Comparison of ENCODE assay signal across 3 worm cellular contexts in the genomic region with DNA sequence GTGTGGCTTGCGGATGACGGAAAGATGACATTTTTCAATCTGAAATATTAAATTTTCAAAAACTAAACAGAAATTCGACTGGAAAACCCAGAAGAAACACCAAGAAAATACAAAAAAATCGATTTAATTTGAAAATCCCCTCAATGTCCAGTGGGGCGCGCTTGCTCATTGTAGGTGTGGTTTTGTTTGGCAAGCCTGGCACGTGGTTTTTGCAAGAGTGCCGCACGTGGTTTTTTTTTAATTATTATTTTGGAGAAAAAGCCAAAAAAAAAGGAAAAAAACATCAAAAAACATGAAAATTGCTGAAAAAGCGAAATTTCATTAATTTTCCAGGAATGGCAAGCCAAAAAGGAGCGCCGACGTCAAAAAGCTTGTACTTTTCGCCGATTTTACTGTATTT.
A peak's percentile ranks its signal among the peaks of the same experiment; 100 is the strongest.
TF ChIP-seq lines count a peak whose summit lies in the region.

Gene swsn-3, minus strand, starts transcription at position 45 of the 400 bp plus-strand sequence.

TF ChIP-seq in whole organism, L1 larva, 84 proteins besides CTCF, POLR2A, EP300 and RAD21 (continued from another document and continues in another):
- TF ChIP-seq lin-13 (GFP tag; optimal IDR thresholded peaks at IDR 0.05; lab: Kevin White, UChicago) (peak; percentile 88), grh-1 (GFP tag; IDR thresholded peaks at IDR 0.05; lab: Robert Waterston, UW) (peak; percentile 70), tbx-2 (tag; optimal IDR thresholded peaks at IDR 0.05; lab: Kevin White, UChicago) (peak; percentile 89), fkh-4 (tag; optimal IDR thresholded peaks at IDR 0.05; lab: Kevin White, UChicago; ENCODE audit: borderline replicate concordance) (peak; percentile 44), aly-2 (tag; optimal IDR thresholded peaks at IDR 0.05; lab: Kevin White, UChicago) (peak; percentile 48), hpl-2 (GFP tag; optimal IDR thresholded peaks at IDR 0.05; lab: Kevin White, UChicago) (peak; percentile 83), tlp-1 (tag; optimal IDR thresholded peaks at IDR 0.05; lab: Kevin White, UChicago) (no peak), mdl-1 (tag; optimal IDR thresholded peaks at IDR 0.05; lab: Kevin White, UChicago) (peak in 1 of 2 experiments; percentile 82), egl-13 (tag; optimal IDR thresholded peaks at IDR 0.05; lab: Kevin White, UChicago) (peak; percentile 70), alr-1 (tag; optimal IDR thresholded peaks at IDR 0.05; lab: Kevin White, UChicago; ENCODE audit: borderline replicate concordance) (no peak), nhr-76 (tag; optimal IDR thresholded peaks at IDR 0.05; lab: Kevin White, UChicago) (peak; percentile 33), aha-1 (tag; optimal IDR thresholded peaks at IDR 0.05; lab: Kevin White, UChicago) (no peak), lir-3 (tag; optimal IDR thresholded peaks at IDR 0.05; lab: Kevin White, UChicago; ENCODE audit: poor library complexity) (no peak), C34B4.2 (tag; optimal IDR thresholded peaks at IDR 0.05; lab: Kevin White, UChicago) (no peak), unc-98 (GFP tag; IDR thresholded peaks at IDR 0.05; lab: Robert Waterston, UW) (peak; percentile 40; the same call in 1 of the 2 replicates), dsc-1 (tag; optimal IDR thresholded peaks at IDR 0.05; lab: Kevin White, UChicago) (peak; percentile 91), mab-9 (GFP tag; IDR thresholded peaks at IDR 0.05; lab: Robert Waterston, UW) (no peak), pag-3 (tag; optimal IDR thresholded peaks at IDR 0.05; lab: Kevin White, UChicago; ENCODE audit: borderline replicate concordance, insufficient read depth) (no peak), vab-15 (tag; optimal IDR thresholded peaks at IDR 0.05; lab: Kevin White, UChicago) (no peak), unc-86 (tag; optimal IDR thresholded peaks at IDR 0.05; lab: Kevin White, UChicago) (peak; percentile 87), ama-1 (optimal IDR thresholded peaks at IDR 0.05; lab: Kevin White, UChicago) (no peak), sox-4 (tag; optimal IDR thresholded peaks at IDR 0.05; lab: Kevin White, UChicago) (peak; percentile 83), jun-1 (tag; optimal IDR thresholded peaks at IDR 0.05; lab: Kevin White, UChicago) (peak; percentile 78), nhr-71 (tag; optimal IDR thresholded peaks at IDR 0.05; lab: Kevin White, UChicago) (peak; percentile 91), lin-39 (tag; optimal IDR thresholded peaks at IDR 0.05; lab: Kevin White, UChicago) (peak; percentile 90), swsn-7 (tag; optimal IDR thresholded peaks at IDR 0.05; lab: Kevin White, UChicago) (peak; percentile 85), mef-2 (tag; optimal IDR thresholded peaks at IDR 0.05; lab: Kevin White, UChicago) (no peak), ceh-90 (tag; optimal IDR thresholded peaks at IDR 0.05; lab: Kevin White, UChicago) (peak; percentile 4), nhr-90 (tag; optimal IDR thresholded peaks at IDR 0.05; lab: Kevin White, UChicago; ENCODE audit: poor library complexity) (peak; percentile 91), unc-62 (GFP tag; optimal IDR thresholded peaks at IDR 0.05; lab: Kevin White, UChicago) (no peak), snu-23 (GFP tag; optimal IDR thresholded peaks at IDR 0.05; lab: Kevin White, UChicago) (peak; percentile 89), fkh-8 (tag; optimal IDR thresholded peaks at IDR 0.05; lab: Kevin White, UChicago) (peak; percentile 80), C16A3.4 (tag; optimal IDR thresholded peaks at IDR 0.05; lab: Kevin White, UChicago) (peak; percentile 86), C04F5.9 (tag; optimal IDR thresholded peaks at IDR 0.05; lab: Kevin White, UChicago) (peak; percentile 68), lsy-2 (tag; optimal IDR thresholded peaks at IDR 0.05; lab: Kevin White, UChicago) (peak; percentile 94 to 95), ceh-8 (GFP tag; optimal IDR thresholded peaks at IDR 0.05; lab: Kevin White, UChicago) (peak; percentile 83), pax-3 (tag; optimal IDR thresholded peaks at IDR 0.05; lab: Kevin White, UChicago) (peak; percentile 63), nhr-237 (tag; optimal IDR thresholded peaks at IDR 0.05; lab: Kevin White, UChicago) (peak; percentile 34), efl-1 (optimal IDR thresholded peaks at IDR 0.05; lab: Kevin White, UChicago) (peak; percentile 87), efl-1 (GFP tag; optimal IDR thresholded peaks at IDR 0.05 in 1 of 2; lab: Kevin White, UChicago) (peak; percentile 83 to 98), zip-4 (GFP tag; optimal IDR thresholded peaks at IDR 0.05; lab: Kevin White, UChicago) (no peak)

TF ChIP-seq in whole organism, L3 larva, 47 proteins besides CTCF, POLR2A, EP300 and RAD21 (continued from another document):
- TF ChIP-seq lin-15B (tag; optimal IDR thresholded peaks at IDR 0.05; lab: Kevin White, UChicago) (peak; percentile 96), R02D3.7 (tag; optimal IDR thresholded peaks at IDR 0.05; lab: Kevin White, UChicago) (peak; percentile 79), mdl-1 (tag; optimal IDR thresholded peaks at IDR 0.05; lab: Kevin White, UChicago) (peak; percentile 41), nhr-67 (tag; optimal IDR thresholded peaks at IDR 0.05; lab: Kevin White, UChicago) (peak; percentile 69), unc-39 (tag; optimal IDR thresholded peaks at IDR 0.05; lab: Kevin White, UChicago) (no peak), hmg-11 (tag; optimal IDR thresholded peaks at IDR 0.05; lab: Kevin White, UChicago) (peak; percentile 94), nhr-43 (tag; optimal IDR thresholded peaks at IDR 0.05; lab: Kevin White, UChicago; ENCODE audit: poor library complexity, severe bottlenecking) (peak; percentile 82), lsy-12 (tag; optimal IDR thresholded peaks at IDR 0.05; lab: Kevin White, UChicago) (peak; percentile 74), pqm-1 (tag; optimal IDR thresholded peaks at IDR 0.05; lab: Kevin White, UChicago) (peak; percentile 8), snpc-4 (tag; optimal IDR thresholded peaks at IDR 0.05; lab: Kevin White, UChicago) (peak; percentile 79), elt-1 (tag; optimal IDR thresholded peaks at IDR 0.05; lab: Kevin White, UChicago) (peak; percentile 1), egl-27 (tag; optimal IDR thresholded peaks at IDR 0.05; lab: Kevin White, UChicago) (peak; percentile 11), fkh-2 (tag; optimal IDR thresholded peaks at IDR 0.05; lab: Kevin White, UChicago) (no peak), nhr-76 (tag; optimal IDR thresholded peaks at IDR 0.05; lab: Kevin White, UChicago) (peak; percentile 5), elt-3 (tag; optimal IDR thresholded peaks at IDR 0.05; lab: Kevin White, UChicago) (no peak)

TF ChIP-seq in whole organism, young adult, 124 proteins besides CTCF, POLR2A, EP300 and RAD21 (continued from another document):
- peak; percentile 79 for TF ChIP-seq C06A6.2 (GFP tag; conservative IDR thresholded peaks at IDR 0.05; lab: Robert Waterston, UW)
- TF ChIP-seq ztf-3 (GFP tag; optimal IDR thresholded peaks at IDR 0.05; lab: Kevin White, UChicago), result no peak
- no peak for TF ChIP-seq T26A5.8 (tag; optimal IDR thresholded peaks at IDR 0.05; lab: Kevin White, UChicago)
- TF ChIP-seq attf-3 (GFP tag; conservative IDR thresholded peaks at IDR 0.05; lab: Robert Waterston, UW), result no peak; the same call in 1 of the 2 replicates
- no peak for TF ChIP-seq bed-2 (GFP tag; IDR thresholded peaks at IDR 0.05; lab: Robert Waterston, UW)
- TF ChIP-seq atf-7 (tag; optimal IDR thresholded peaks at IDR 0.05; lab: Kevin White, UChicago), result peak; percentile 7
- peak; percentile 99 for TF ChIP-seq attf-5 (GFP tag; optimal IDR thresholded peaks at IDR 0.05; lab: Kevin White, UChicago)
- TF ChIP-seq mcd-1 (GFP tag; IDR thresholded peaks at IDR 0.05; lab: Robert Waterston, UW), result peak; percentile 97
- TF ChIP-seq lin-35 (GFP tag; optimal IDR thresholded peaks at IDR 0.05; lab: Kevin White, UChicago), result peak in 1 of 3 experiments; percentile 89
- TF ChIP-seq egrh-3 (GFP tag; IDR thresholded peaks at IDR 0.05; lab: Robert Waterston, UW), result 0 out of 2 replicates have a peak, but pooled peaks have one; percentile 14
- peak; percentile 79 for TF ChIP-seq Y67H2A.10 (GFP tag; conservative IDR thresholded peaks at IDR 0.05; lab: Robert Waterston, UW)
- TF ChIP-seq cebp-1 (GFP tag; IDR thresholded peaks at IDR 0.05; lab: Robert Waterston, UW), result no peak
- TF ChIP-seq cebp-1 (tag; optimal IDR thresholded peaks at IDR 0.05; lab: Kevin White, UChicago), result peak; percentile 76
- TF ChIP-seq ztf-28 (GFP tag; IDR thresholded peaks at IDR 0.05; lab: Robert Waterston, UW), result no peak
- no peak for TF ChIP-seq nfya-1 (tag; optimal IDR thresholded peaks at IDR 0.05; lab: Kevin White, UChicago; ENCODE audit: borderline replicate concordance, insufficient read depth)
- TF ChIP-seq aptf-3 (GFP tag; IDR thresholded peaks at IDR 0.05; lab: Robert Waterston, UW), result no peak
- no peak for TF ChIP-seq egl-18 (GFP tag; IDR thresholded peaks at IDR 0.05; lab: Robert Waterston, UW)
- TF ChIP-seq lag-1 (GFP tag; IDR thresholded peaks at IDR 0.05; lab: Robert Waterston, UW), result no peak
- 0 out of 2 replicates have a peak, but pooled peaks have one; percentile 58 for TF ChIP-seq F37B4.10 (GFP tag; IDR thresholded peaks at IDR 0.05; lab: Robert Waterston, UW)
- peak; percentile 86 for TF ChIP-seq rcor-1 (GFP tag; IDR thresholded peaks at IDR 0.05; lab: Robert Waterston, UW)
- TF ChIP-seq F23B12.7 (tag; optimal IDR thresholded peaks at IDR 0.05; lab: Kevin White, UChicago; ENCODE audit: insufficient read depth), result peak; percentile 86
- TF ChIP-seq pha-4 (tag; optimal IDR thresholded peaks at IDR 0.05; lab: Kevin White, UChicago), result peak; percentile 24
- 0 out of 2 replicates have a peak, but pooled peaks have one; percentile 15 for TF ChIP-seq let-526 (GFP tag; IDR thresholded peaks at IDR 0.05; lab: Robert Waterston, UW)
- peak; percentile 82 for TF ChIP-seq ceh-100 (GFP tag; IDR thresholded peaks at IDR 0.05; lab: Robert Waterston, UW)
- TF ChIP-seq lsy-27 (tag; optimal IDR thresholded peaks at IDR 0.05; lab: Kevin White, UChicago; ENCODE audit: borderline replicate concordance, insufficient read depth), result peak; percentile 72
- no peak for TF ChIP-seq ztf-22 (GFP tag; optimal IDR thresholded peaks at IDR 0.05; lab: Kevin White, UChicago)
- TF ChIP-seq tbp1 (GFP tag; optimal IDR thresholded peaks at IDR 0.05; lab: Kevin White, UChicago), result peak; percentile 60
- peak; percentile 57 for TF ChIP-seq ztf-18 (tag; optimal IDR thresholded peaks at IDR 0.05; lab: Kevin White, UChicago)
- no peak for TF ChIP-seq cebp-2 (GFP tag; IDR thresholded peaks at IDR 0.05; lab: Robert Waterston, UW)
- TF ChIP-seq egl-44 (GFP tag; IDR thresholded peaks at IDR 0.05; lab: Robert Waterston, UW), result no peak
- peak; percentile 19 for TF ChIP-seq F52B5.7 (tag; optimal IDR thresholded peaks at IDR 0.05; lab: Kevin White, UChicago)
- TF ChIP-seq madf-10 (tag; optimal IDR thresholded peaks at IDR 0.05; lab: Kevin White, UChicago), result peak; percentile 13
- peak; percentile 59 for TF ChIP-seq hmg-1.2 (GFP tag; IDR thresholded peaks at IDR 0.05; lab: Robert Waterston, UW)
- no peak for TF ChIP-seq ztf-6 (GFP tag; IDR thresholded peaks at IDR 0.05; lab: Robert Waterston, UW)
- peak; percentile 73 for TF ChIP-seq snpc-4 (GFP tag; optimal IDR thresholded peaks at IDR 0.05; lab: Kevin White, UChicago)
- TF ChIP-seq snpc-4 (tag; optimal IDR thresholded peaks at IDR 0.05; lab: Kevin White, UChicago), result peak; percentile 11 to 70 (median 62)
- TF ChIP-seq hrde-1 (tag; optimal IDR thresholded peaks at IDR 0.05; lab: Kevin White, UChicago; ENCODE audit: borderline replicate concordance), result no peak
- peak in 1 of 2 experiments; percentile 44 for TF ChIP-seq let-607 (tag; optimal IDR thresholded peaks at IDR 0.05; lab: Kevin White, UChicago)
- TF ChIP-seq madf-6 (GFP tag; IDR thresholded peaks at IDR 0.05; lab: Robert Waterston, UW), result peak; percentile 84
- TF ChIP-seq ceh-79 (tag; optimal IDR thresholded peaks at IDR 0.05; lab: Kevin White, UChicago), result no peak
- TF ChIP-seq lin-54 (GFP tag; optimal IDR thresholded peaks at IDR 0.05; lab: Kevin White, UChicago), result peak; percentile 86
- no peak for TF ChIP-seq F22D6.2 (tag; optimal IDR thresholded peaks at IDR 0.05; lab: Kevin White, UChicago)
- TF ChIP-seq ztf-26 (tag; optimal IDR thresholded peaks at IDR 0.05; lab: Kevin White, UChicago), result peak; percentile 53
- no peak for TF ChIP-seq ccch-3 (GFP tag; optimal IDR thresholded peaks at IDR 0.05; lab: Kevin White, UChicago)
- TF ChIP-seq B0019.2 (GFP tag; conservative IDR thresholded peaks at IDR 0.05; lab: Robert Waterston, UW), result peak; percentile 72
- peak; percentile 49 for TF ChIP-seq repo-1 (tag; optimal IDR thresholded peaks at IDR 0.05; lab: Kevin White, UChicago)
- TF ChIP-seq him-1 (tag; optimal IDR thresholded peaks at IDR 0.05; lab: Kevin White, UChicago), result peak; percentile 62
- TF ChIP-seq mxl-1 (tag; optimal IDR thresholded peaks at IDR 0.05; lab: Kevin White, UChicago), result peak; percentile 32
- TF ChIP-seq lin-40 (tag; optimal IDR thresholded peaks at IDR 0.05; lab: Kevin White, UChicago), result peak; percentile 80
- peak; percentile 75 for TF ChIP-seq lsl-1 (GFP tag; optimal IDR thresholded peaks at IDR 0.05; lab: Kevin White, UChicago)
- no peak for TF ChIP-seq dpff-1 (tag; optimal IDR thresholded peaks at IDR 0.05; lab: Kevin White, UChicago)
- peak; percentile 87 for TF ChIP-seq dox-1 (GFP tag; IDR thresholded peaks at IDR 0.05; lab: Robert Waterston, UW)
- TF ChIP-seq madf-3 (GFP tag; IDR thresholded peaks at IDR 0.05; lab: Robert Waterston, UW), result 0 out of 2 replicates have a peak, but pooled peaks have one; percentile 37
- peak; percentile 15 for TF ChIP-seq gei-17 (GFP tag; optimal IDR thresholded peaks at IDR 0.05; lab: Kevin White, UChicago)
- TF ChIP-seq ztf-25 (GFP tag; IDR thresholded peaks at IDR 0.05; lab: Robert Waterston, UW), result 0 out of 2 replicates have a peak, but pooled peaks have one; percentile 39
- TF ChIP-seq aptf-2 (GFP tag; conservative IDR thresholded peaks at IDR 0.05; lab: Robert Waterston, UW), result no peak
- TF ChIP-seq madf-8 (GFP tag; conservative IDR thresholded peaks at IDR 0.05; lab: Robert Waterston, UW), result peak; percentile 42
- no peak for TF ChIP-seq zim-3 (tag; optimal IDR thresholded peaks at IDR 0.05; lab: Kevin White, UChicago)
- TF ChIP-seq snpc-3.4 (tag; optimal IDR thresholded peaks at IDR 0.05; lab: Kevin White, UChicago), result peak; percentile 69
- peak; percentile 57 for TF ChIP-seq ceh-91 (GFP tag; IDR thresholded peaks at IDR 0.05; lab: Robert Waterston, UW)
- TF ChIP-seq lir-1 (GFP tag; conservative IDR thresholded peaks at IDR 0.05; lab: Robert Waterston, UW), result peak; percentile 41; the same call in 1 of the 2 replicates
- TF ChIP-seq unc-130 (GFP tag; optimal IDR thresholded peaks at IDR 0.05; lab: Kevin White, UChicago), result peak; percentile 68
- no peak for TF ChIP-seq ceh-58 (GFP tag; IDR thresholded peaks at IDR 0.05; lab: Robert Waterston, UW)
- no peak for TF ChIP-seq ama-1 (optimal IDR thresholded peaks at IDR 0.05; lab: Kevin White, UChicago)
- TF ChIP-seq ama-1 (GFP tag; optimal IDR thresholded peaks at IDR 0.05; lab: Kevin White, UChicago), result peak; percentile 20 to 72
- peak; percentile 68 for TF ChIP-seq snpc-1.1 (tag; optimal IDR thresholded peaks at IDR 0.05; lab: Kevin White, UChicago; ENCODE audit: insufficient read depth)
- peak; percentile 77 for TF ChIP-seq nfyb-1 (GFP tag; IDR thresholded peaks at IDR 0.05; lab: Robert Waterston, UW)
